Fruit fly (Drosophila melanogaster): Measurements from ENCODE around the gene ATPsyndelta.

Gene ATPsyndelta

dm6 chrX:10212118-10212517, 652 bp upstream of the ATPsyndelta start, which contains the start of gene Ypel (continued):
- peak; percentile 59 for TF ChIP-seq Med (GFP tag)
- no peak for TF ChIP-seq Kr (GFP tag; optimal IDR thresholded peaks at IDR 0.05)
- TF ChIP-seq ranshi (GFP tag; IDR thresholded peaks at IDR 0.05) = no peak
- TF ChIP-seq CG42726 (GFP tag; IDR thresholded peaks at IDR 0.05; ENCODE audit: partially characterized antibody) = no peak
- no peak for TF ChIP-seq CG3065 (GFP tag; optimal IDR thresholded peaks at IDR 0.05)
- TF ChIP-seq Oli (tag; optimal IDR thresholded peaks at IDR 0.05) = no peak
- no peak for TF ChIP-seq CG13894 (tag; optimal IDR thresholded peaks at IDR 0.05)
- TF ChIP-seq CG17385 (GFP tag; optimal IDR thresholded peaks at IDR 0.05) = peak; percentile 80
- TF ChIP-seq CG7357 (GFP tag; IDR thresholded peaks at IDR 0.05) = no peak
- TF ChIP-seq odd (GFP tag; optimal IDR thresholded peaks at IDR 0.05) = no peak
- TF ChIP-seq D19B (GFP tag; optimal IDR thresholded peaks at IDR 0.05) = no peak
- no peak for TF ChIP-seq sna (GFP tag; IDR thresholded peaks at IDR 0.05; ENCODE audit: partially characterized antibody)
- TF ChIP-seq CG11504 (tag; optimal IDR thresholded peaks at IDR 0.05) = no peak
- no peak for TF ChIP-seq row (GFP tag; IDR thresholded peaks at IDR 0.05)
- no peak for TF ChIP-seq MBD-R2 (GFP tag; IDR thresholded peaks at IDR 0.05)
- TF ChIP-seq CG33557 (GFP tag; optimal IDR thresholded peaks at IDR 0.05) = no peak
- no peak for TF ChIP-seq BtbVII (GFP tag; optimal IDR thresholded peaks at IDR 0.05)
- TF ChIP-seq CG30020 (tag; optimal IDR thresholded peaks at IDR 0.05) = no peak
- no peak for TF ChIP-seq CG2202 (tag; optimal IDR thresholded peaks at IDR 0.05)
- no peak for TF ChIP-seq aop (GFP tag; IDR thresholded peaks at IDR 0.05)
- TF ChIP-seq CG3995 (GFP tag; optimal IDR thresholded peaks at IDR 0.05) = no peak
- no peak for TF ChIP-seq Side (GFP tag; optimal IDR thresholded peaks at IDR 0.05)
- no peak for TF ChIP-seq CG14014 (GFP tag; IDR thresholded peaks at IDR 0.05)
- no peak for TF ChIP-seq CG2875 (GFP tag; optimal IDR thresholded peaks at IDR 0.05)
- TF ChIP-seq pzg (GFP tag; optimal IDR thresholded peaks at IDR 0.05) = peak; percentile 22
- no peak for TF ChIP-seq schlank (tag; optimal IDR thresholded peaks at IDR 0.05)
- TF ChIP-seq ro (GFP tag; IDR thresholded peaks at IDR 0.05) = no peak
- TF ChIP-seq shn (GFP tag; optimal IDR thresholded peaks at IDR 0.05) = no peak
- no peak for TF ChIP-seq Poxn (GFP tag; IDR thresholded peaks at IDR 0.05)
- TF ChIP-seq CG15696 (tag; optimal IDR thresholded peaks at IDR 0.05) = no peak
- TF ChIP-seq run (tag; optimal IDR thresholded peaks at IDR 0.05) = no peak
- TF ChIP-seq jing (GFP tag; optimal IDR thresholded peaks at IDR 0.05) = no peak
- TF ChIP-seq Hmx (GFP tag; optimal IDR thresholded peaks at IDR 0.05) = no peak
- no peak for TF ChIP-seq trh (GFP tag; optimal IDR thresholded peaks at IDR 0.05)
- TF ChIP-seq z (GFP tag; IDR thresholded peaks at IDR 0.05) = no peak
- no peak for TF ChIP-seq CG13424 (tag; optimal IDR thresholded peaks at IDR 0.05)
- TF ChIP-seq Dad (GFP tag; optimal IDR thresholded peaks at IDR 0.05) = no peak
- TF ChIP-seq HmgZ (tag; optimal IDR thresholded peaks at IDR 0.05) = no peak
- peak; percentile 83 for TF ChIP-seq CG4360 (GFP tag; IDR thresholded peaks at IDR 0.05)
- TF ChIP-seq Camta (GFP tag; optimal IDR thresholded peaks at IDR 0.05) = no peak
- no peak for TF ChIP-seq Abd-B (GFP tag; optimal IDR thresholded peaks at IDR 0.05)
- TF ChIP-seq Elba2 (GFP tag; optimal IDR thresholded peaks at IDR 0.05) = peak; percentile 91
- no peak for TF ChIP-seq CG12104 (GFP tag; optimal IDR thresholded peaks at IDR 0.05)
- TF ChIP-seq Blimp-1 (GFP tag; optimal IDR thresholded peaks at IDR 0.05) = no peak
- peak; percentile 81 for TF ChIP-seq E2f2 (GFP tag; IDR thresholded peaks at IDR 0.05)
- no peak for TF ChIP-seq CG7963 (GFP tag; IDR thresholded peaks at IDR 0.05; ENCODE audit: partially characterized antibody)
- no peak for TF ChIP-seq CG7745 (tag; optimal IDR thresholded peaks at IDR 0.05)
- TF ChIP-seq Dp (GFP tag; optimal IDR thresholded peaks at IDR 0.05) = peak; percentile 76
- no peak for TF ChIP-seq CG31388 (GFP tag; optimal IDR thresholded peaks at IDR 0.05)
- TF ChIP-seq kay (GFP tag; optimal IDR thresholded peaks at IDR 0.05) = no peak
- no peak for TF ChIP-seq cato (GFP tag; optimal IDR thresholded peaks at IDR 0.05; ENCODE audit: borderline replicate concordance)
- TF ChIP-seq crp (GFP tag; optimal IDR thresholded peaks at IDR 0.05) = no peak

Measured in whole organism, embryonic.